Worm (Caenorhabditis elegans) whole organism, midembryonic: ENCODE measurements around the gene snx-13.

Source experiments
- T22C8.4 ChIP-seq: fragments of 200-800 bp; sonication (Bioruptor generic); IDR thresholded peaks from 2 replicates; pipeline ENCODE4 v1.3.6; 2022; ENCODE audit warnings: missing genetic modification characterization, missing compliant biosample characterization
- cog-1 ChIP-seq: sonication (generic microtip); optimal IDR thresholded peaks from 2 replicates; lab custom pipeline; 2016; ENCODE audit warnings: missing genetic modification characterization, missing compliant biosample characterization
- flt-1 ChIP-seq: fragments of 200-800 bp; sonication (Bioruptor generic); IDR thresholded peaks from 2 replicates; pipeline ENCODE4 v1.3.6; 2022; ENCODE audit warnings: missing genetic modification characterization, missing compliant biosample characterization
- klf-2 ChIP-seq: fragments of 200-800 bp; sonication (Bioruptor generic); conservative IDR thresholded peaks from 2 replicates; pipeline ENCODE4 v1.3.6; 2022; ENCODE audit warnings: missing genetic modification reagents, missing genetic modification characterization, missing compliant biosample characterization
- med-1 ChIP-seq: sonication (generic microtip); optimal IDR thresholded peaks from 2 replicates; lab custom pipeline; 2017; ENCODE audit warnings: missing genetic modification characterization, mild to moderate bottlenecking, missing compliant biosample characterization, antibody characterized with exemption, missing genetic modification reagents; ENCODE audit not compliant: insufficient read depth
- tab-1 ChIP-seq: fragments of 200-800 bp; sonication (Bioruptor generic); IDR thresholded peaks from 2 replicates; pipeline ENCODE4 v1.3.6; 2022; ENCODE audit warnings: missing genetic modification characterization, missing compliant biosample characterization
- ztf-23 ChIP-seq: fragments of 200-800 bp; sonication (Bioruptor generic); IDR thresholded peaks from 2 replicates; pipeline ENCODE4 v1.3.6; 2022; ENCODE audit warnings: missing genetic modification reagents, missing genetic modification characterization, missing compliant biosample characterization
- ztf-29 ChIP-seq: fragments of 200-800 bp; sonication (Bioruptor generic); IDR thresholded peaks from 2 replicates; pipeline ENCODE4 v1.3.6; 2022; ENCODE audit warnings: missing genetic modification reagents, missing genetic modification characterization, missing compliant biosample characterization

DNA sequence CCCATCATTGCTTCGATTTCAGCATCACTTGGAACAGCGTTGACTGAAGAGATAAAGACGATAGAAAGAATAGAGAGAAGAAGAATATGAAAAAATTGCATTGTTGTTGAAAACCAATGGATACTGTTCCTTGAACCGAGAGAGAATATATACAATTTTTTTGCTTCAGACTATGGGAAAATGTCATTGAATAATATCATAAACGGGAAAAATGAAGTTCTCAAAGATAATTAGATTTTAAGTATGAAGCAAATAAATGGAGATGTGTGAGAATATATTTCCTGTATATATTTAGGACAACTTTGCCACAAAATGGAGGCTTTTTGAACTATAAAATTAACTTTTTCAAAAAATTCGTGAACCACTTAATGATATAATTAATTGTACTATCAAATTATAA is 29.2 kb downstream of the snx-13 start, which contains the start of gene Y116A8C.44:
- no peak for TF ChIP-seq cog-1 (tag; lab: Kevin White, UChicago)
- no peak for TF ChIP-seq med-1 (GFP tag; lab: Kevin White, UChicago)
- TF ChIP-seq flt-1 = no peak
- no peak for TF ChIP-seq T22C8.4 (GFP tag; lab: Robert Waterston, UW)
- TF ChIP-seq tab-1 (GFP tag; lab: Robert Waterston, UW) = no peak
- no peak for TF ChIP-seq ztf-23
- no peak for TF ChIP-seq klf-2 (GFP tag; lab: Robert Waterston, UW)
- TF ChIP-seq ztf-29 (GFP tag; lab: Robert Waterston, UW) = no peak
